Fruit fly (Drosophila melanogaster) whole organism, embryonic: ENCODE data around the gene Act87E.
A peak's percentile ranks its signal among the peaks of the same experiment; 100 is the strongest.

Experiments used
- Bgb ChIP-seq: fragments of 200-800 bp; sonication (Bioruptor generic); IDR thresholded peaks from 2 replicates; pipeline ENCODE4 v1.3.6; 2022; ENCODE audit warnings: missing biosample characterization, missing genetic modification characterization; ENCODE audit not compliant: partially characterized antibody
- C15 ChIP-seq: fragments of 200-800 bp; sonication (Bioruptor generic); IDR thresholded peaks from 3 replicates; pipeline ENCODE4 v1.3.6; 2022; ENCODE audit warnings: missing biosample characterization, missing genetic modification characterization
- CG10959 ChIP-seq: fragments of 200-800 bp; sonication (Bioruptor generic); IDR thresholded peaks from 2 replicates; pipeline ENCODE4 v1.3.6; 2022; ENCODE audit warnings: missing biosample characterization, missing genetic modification characterization
- CG11560 ChIP-seq: fragments of 200-800 bp; sonication (Bioruptor generic); IDR thresholded peaks from 3 replicates; pipeline ENCODE4 v1.3.6; 2022; ENCODE audit warnings: missing biosample characterization, missing genetic modification characterization
- CG14667 ChIP-seq: fragments of 200-800 bp; sonication (Bioruptor generic); IDR thresholded peaks from 2 replicates; pipeline ENCODE4 v1.3.6; 2022; ENCODE audit warnings: missing biosample characterization, missing genetic modification characterization
- CG15601 ChIP-seq: fragments of 200-800 bp; sonication (Bioruptor generic); optimal IDR thresholded peaks from 3 replicates; lab custom pipeline; 2019; ENCODE audit warnings: missing biosample characterization, mild to moderate bottlenecking, missing genetic modification characterization, moderate library complexity
- CG17328 ChIP-seq: fragments of 200-800 bp; sonication (Bioruptor generic); IDR thresholded peaks from 2 replicates; pipeline ENCODE4 v1.3.6; 2022; ENCODE audit warnings: missing biosample characterization, missing genetic modification characterization
- CG2120 ChIP-seq: fragments of 200-800 bp; sonication (Bioruptor generic); optimal IDR thresholded peaks from 3 replicates; lab custom pipeline; 2016; ENCODE audit warnings: missing biosample characterization, missing genetic modification characterization
- CG2199 ChIP-seq: fragments of 200-800 bp; sonication (Bioruptor generic); IDR thresholded peaks from 3 replicates; pipeline ENCODE4 v1.3.6; 2022; ENCODE audit warnings: missing biosample characterization, missing genetic modification characterization
- CG2875 ChIP-seq: fragments of 200-800 bp; sonication (Bioruptor generic); optimal IDR thresholded peaks from 2 replicates; lab custom pipeline; 2017; ENCODE audit warnings: missing biosample characterization, mild to moderate bottlenecking, missing genetic modification characterization, missing genetic modification reagents
- CG30431 ChIP-seq: fragments of 200-800 bp; sonication (Bioruptor generic); optimal IDR thresholded peaks from 2 replicates; lab custom pipeline; 2017; ENCODE audit warnings: missing biosample characterization, missing genetic modification characterization
- CG31388 ChIP-seq: fragments of 200-800 bp; sonication (Bioruptor generic); optimal IDR thresholded peaks from 2 replicates; lab custom pipeline; 2016; ENCODE audit warnings: missing biosample characterization, missing genetic modification characterization
- CG3995 ChIP-seq: fragments of 200-800 bp; sonication (Bioruptor generic); optimal IDR thresholded peaks from 3 replicates; lab custom pipeline; 2016; ENCODE audit warnings: missing biosample characterization, missing genetic modification characterization
- CG5180 ChIP-seq: fragments of 200-800 bp; sonication (Bioruptor generic); optimal IDR thresholded peaks from 3 replicates; lab custom pipeline; 2017; ENCODE audit warnings: missing biosample characterization, missing genetic modification characterization, mild to moderate bottlenecking, moderate library complexity, missing genetic modification reagents
- CG6683 ChIP-seq: fragments of 200-800 bp; sonication (Bioruptor generic); optimal IDR thresholded peaks from 2 replicates; lab custom pipeline; 2017; ENCODE audit warnings: missing biosample characterization, mild to moderate bottlenecking, missing genetic modification characterization, missing genetic modification reagents
- CG8388 ChIP-seq: fragments of 200-800 bp; sonication (Bioruptor generic); optimal IDR thresholded peaks from 2 replicates; lab custom pipeline; 2019; ENCODE audit warnings: missing biosample characterization, mild to moderate bottlenecking, missing genetic modification characterization, moderate library complexity
- CG8765 ChIP-seq: fragments of 200-800 bp; sonication (Bioruptor generic); IDR thresholded peaks from 2 replicates; pipeline ENCODE4 v1.3.6; 2022; ENCODE audit warnings: missing biosample characterization, missing genetic modification characterization
- CG8944 ChIP-seq: fragments of 200-800 bp; sonication (Bioruptor generic); optimal IDR thresholded peaks from 3 replicates; lab custom pipeline; 2016; ENCODE audit warnings: missing biosample characterization, missing genetic modification characterization
- CkIIα-i1 ChIP-seq: fragments of 200-800 bp; sonication (Bioruptor generic); IDR thresholded peaks from 2 replicates; pipeline ENCODE4 v1.3.6; 2022; ENCODE audit warnings: missing biosample characterization, missing genetic modification characterization
- CoRest ChIP-seq: fragments of 200-800 bp; sonication (Bioruptor generic); optimal IDR thresholded peaks from 3 replicates; lab custom pipeline; 2018; ENCODE audit warnings: missing biosample characterization, mild to moderate bottlenecking, missing genetic modification characterization, moderate library complexity
- Dbx ChIP-seq: fragments of 200-800 bp; sonication (Bioruptor generic); IDR thresholded peaks from 3 replicates; pipeline ENCODE4 v1.3.6; 2022; ENCODE audit warnings: missing biosample characterization, missing genetic modification characterization
- Doc3 ChIP-seq: fragments of 200-800 bp; sonication (Bioruptor generic); IDR thresholded peaks from 3 replicates; pipeline ENCODE4 v1.3.6; 2022; ENCODE audit warnings: missing biosample characterization, missing genetic modification characterization; ENCODE audit not compliant: partially characterized antibody
- Elba2 ChIP-seq: fragments of 200-800 bp; sonication (Bioruptor generic); optimal IDR thresholded peaks from 3 replicates; lab custom pipeline; 2016; ENCODE audit warnings: missing biosample characterization, missing genetic modification characterization
- Gug ChIP-seq: fragments of 200-800 bp; sonication (Bioruptor generic); IDR thresholded peaks from 4 replicates; pipeline ENCODE4 v1.3.6; 2022; ENCODE audit warnings: missing biosample characterization, missing genetic modification characterization
- Kr ChIP-seq: fragments of 200-800 bp; sonication (Bioruptor generic); optimal IDR thresholded peaks from 2 replicates; lab custom pipeline; 2017; ENCODE audit warnings: missing biosample characterization, mild to moderate bottlenecking, missing genetic modification characterization
- Lim3 ChIP-seq: fragments of 200-800 bp; sonication (Bioruptor generic); IDR thresholded peaks from 2 replicates; pipeline ENCODE4 v1.3.6; 2022; ENCODE audit warnings: missing biosample characterization, missing genetic modification characterization
- MTF-1 ChIP-seq: fragments of 200-800 bp; sonication (Bioruptor generic); optimal IDR thresholded peaks from 2 replicates; lab custom pipeline; 2018; ENCODE audit warnings: missing biosample characterization, mild to moderate bottlenecking, missing genetic modification characterization, borderline replicate concordance
- Rfx ChIP-seq: fragments of 200-800 bp; sonication (Bioruptor generic); IDR thresholded peaks from 2 replicates; pipeline ENCODE4 v1.3.6; 2022; ENCODE audit warnings: missing biosample characterization, missing genetic modification characterization
- Xrp1 ChIP-seq: fragments of 200-800 bp; sonication (Bioruptor generic); IDR thresholded peaks from 2 replicates; pipeline ENCODE4 v1.3.6; 2022; ENCODE audit warnings: missing biosample characterization, missing genetic modification characterization
- ac ChIP-seq: fragments of 200-800 bp; sonication (Bioruptor generic); optimal IDR thresholded peaks from 3 replicates; lab custom pipeline; 2017; ENCODE audit warnings: missing biosample characterization, mild to moderate bottlenecking, missing genetic modification characterization
- az2 ChIP-seq: fragments of 200-800 bp; sonication (Bioruptor generic); optimal IDR thresholded peaks from 3 replicates; lab custom pipeline; 2016; ENCODE audit warnings: missing biosample characterization, missing genetic modification characterization
- bbx ChIP-seq: fragments of 200-800 bp; sonication (Bioruptor generic); IDR thresholded peaks from 2 replicates; pipeline ENCODE4 v1.3.6; 2022; ENCODE audit warnings: missing biosample characterization, missing genetic modification characterization; ENCODE audit not compliant: partially characterized antibody
- bigmax ChIP-seq: fragments of 200-800 bp; sonication (Bioruptor generic); optimal IDR thresholded peaks from 2 replicates; lab custom pipeline; 2018; ENCODE audit warnings: missing biosample characterization, mild to moderate bottlenecking, missing genetic modification characterization
- bsh ChIP-seq, 2 experiments: fragments of 200-800 bp; sonication (Bioruptor generic); optimal IDR thresholded peaks; 2 replicates each; lab custom pipeline; 2017 to 2018; ENCODE audit warnings: mild to moderate bottlenecking in 2 of 2, missing biosample characterization in 2 of 2, missing genetic modification characterization in 2 of 2, moderate library complexity in 1 of 2
- btn ChIP-seq: fragments of 200-800 bp; sonication (Bioruptor generic); optimal IDR thresholded peaks from 2 replicates; lab custom pipeline; 2016; ENCODE audit warnings: missing biosample characterization, missing genetic modification characterization
- dpn ChIP-seq, 2 experiments: fragments of 200-800 bp; sonication (Bioruptor generic); optimal IDR thresholded peaks; 3 replicates each; lab custom pipeline; 2016; ENCODE audit warnings: missing biosample characterization in 2 of 2, missing genetic modification characterization in 2 of 2
- exex ChIP-seq: fragments of 200-800 bp; sonication (Bioruptor generic); optimal IDR thresholded peaks from 4 replicates; lab custom pipeline; 2018; ENCODE audit warnings: missing biosample characterization, mild to moderate bottlenecking, missing genetic modification characterization, moderate library complexity
- fd3F ChIP-seq: fragments of 200-800 bp; sonication (Bioruptor generic); optimal IDR thresholded peaks from 2 replicates; lab custom pipeline; 2018; ENCODE audit warnings: missing biosample characterization, mild to moderate bottlenecking, missing genetic modification characterization, moderate library complexity
- gcm ChIP-seq: fragments of 200-800 bp; sonication (Bioruptor generic); optimal IDR thresholded peaks from 2 replicates; lab custom pipeline; 2019; ENCODE audit warnings: missing biosample characterization, mild to moderate bottlenecking, missing genetic modification characterization, moderate library complexity
- grn ChIP-seq: fragments of 200-800 bp; sonication (Bioruptor generic); optimal IDR thresholded peaks from 3 replicates; lab custom pipeline; 2017; ENCODE audit warnings: missing biosample characterization, missing genetic modification characterization
- gro ChIP-seq: fragments of 200-800 bp; sonication (Bioruptor generic); optimal IDR thresholded peaks from 2 replicates; lab custom pipeline; 2016; ENCODE audit warnings: missing biosample characterization, missing genetic modification characterization
- insv ChIP-seq, 2 experiments: fragments of 200-800 bp; sonication (Bioruptor generic); optimal IDR thresholded peaks; 3 replicates each; lab custom pipeline; 2016 to 2018; ENCODE audit warnings: missing biosample characterization in 2 of 2, missing genetic modification characterization in 2 of 2
- jumu ChIP-seq: fragments of 200-800 bp; sonication (Bioruptor generic); optimal IDR thresholded peaks from 3 replicates; lab custom pipeline; 2016; ENCODE audit warnings: missing biosample characterization, missing genetic modification characterization
- kah ChIP-seq: fragments of 200-800 bp; sonication (Bioruptor generic); optimal IDR thresholded peaks from 2 replicates; lab custom pipeline; 2018; ENCODE audit warnings: missing biosample characterization, mild to moderate bottlenecking, missing genetic modification characterization
- lmd ChIP-seq: fragments of 200-800 bp; sonication (Bioruptor generic); IDR thresholded peaks from 2 replicates; pipeline ENCODE4 v1.3.6; 2022; ENCODE audit warnings: missing biosample characterization, missing genetic modification characterization
- sd ChIP-seq: fragments of 200-800 bp; sonication (Bioruptor generic); optimal IDR thresholded peaks from 3 replicates; lab custom pipeline; 2018; ENCODE audit warnings: missing biosample characterization, mild to moderate bottlenecking, missing genetic modification characterization, moderate library complexity
- tin ChIP-seq: fragments of 200-800 bp; sonication (Bioruptor generic); optimal IDR thresholded peaks from 3 replicates; lab custom pipeline; 2016; ENCODE audit warnings: missing biosample characterization, missing genetic modification characterization
- zf30C ChIP-seq: fragments of 200-800 bp; sonication (Bioruptor generic); optimal IDR thresholded peaks from 3 replicates; lab custom pipeline; 2018; ENCODE audit warnings: missing biosample characterization, mild to moderate bottlenecking, missing genetic modification characterization

Gene Act87E

dm6 chr3R:13422178-13422577 lies 3.6 kb upstream of the Act87E start:
- TF ChIP-seq CG14667 (no peak), MTF-1 (GFP tag; lab: Kevin White, UChicago) (no peak), bsh (GFP tag; optimal IDR thresholded peaks at IDR 0.05; lab: Kevin White, UChicago) (no peak), Lim3 (GFP tag; lab: Robert Waterston, UW) (no peak), Elba2 (GFP tag; lab: Kevin White, UChicago) (peak; percentile 44), CG3995 (GFP tag; lab: Kevin White, UChicago) (no peak), insv (GFP tag; optimal IDR thresholded peaks at IDR 0.05; lab: Kevin White, UChicago) (peak in 1 of 2 experiments; percentile 92), Kr (GFP tag; lab: Kevin White, UChicago) (no peak)

dm6 chr3R:13428341-13429040 lies 2.7 kb downstream of the Act87E start:
- TF ChIP-seq CG15601 (tag; lab: Kevin White, UChicago) (peak; percentile 57), Dbx (peak; percentile 43; the same call in 1 of the 3 replicates), jumu (GFP tag; lab: Kevin White, UChicago) (peak; percentile 45), fd3F (GFP tag; lab: Kevin White, UChicago) (peak; percentile 37), Xrp1 (GFP tag; lab: Robert Waterston, UW) (peak; percentile 83), CG10959 (GFP tag; lab: Robert Waterston, UW) (peak; percentile 69; the same call in 1 of the 2 replicates), CkIIα-i1 (GFP tag; lab: Robert Waterston, UW) (no peak), Rfx (GFP tag; lab: Robert Waterston, UW) (peak; percentile 55), CG31388 (GFP tag; lab: Kevin White, UChicago) (no peak), Doc3 (no peak), CG11560 (no peak), CG30431 (peak; percentile 30), CG8388 (GFP tag; lab: Kevin White, UChicago) (peak; percentile 72), btn (GFP tag; lab: Kevin White, UChicago) (peak; percentile 11), C15 (GFP tag; lab: Robert Waterston, UW) (no peak), exex (tag; lab: Kevin White, UChicago) (no peak), Bgb (no peak), CG8765 (GFP tag; lab: Robert Waterston, UW) (no peak), CG5180 (no peak), sd (tag; lab: Kevin White, UChicago) (peak; percentile 47), gro (no peak), CG2875 (GFP tag; lab: Kevin White, UChicago) (peak; percentile 36), CG8944 (GFP tag; lab: Kevin White, UChicago) (peak; percentile 40), gcm (GFP tag; lab: Kevin White, UChicago) (peak; percentile 53), bigmax (GFP tag; lab: Kevin White, UChicago) (no peak), bbx (GFP tag; lab: Robert Waterston, UW) (no peak), CG2120 (GFP tag; lab: Kevin White, UChicago) (peak; percentile 51), az2 (GFP tag; lab: Kevin White, UChicago) (peak; percentile 69), CG6683 (GFP tag; lab: Kevin White, UChicago) (peak; percentile 15), CG17328 (GFP tag; lab: Robert Waterston, UW) (peak; percentile 71), kah (GFP tag; lab: Kevin White, UChicago) (peak; percentile 47), lmd (GFP tag; lab: Robert Waterston, UW) (peak; percentile 51), CoRest (tag; lab: Kevin White, UChicago) (peak; percentile 66), grn (GFP tag; lab: Kevin White, UChicago) (no peak), CG2199 (GFP tag; lab: Robert Waterston, UW) (0 out of 3 replicates have a peak, but pooled peaks have one; percentile 31), tin (GFP tag; lab: Kevin White, UChicago) (peak; percentile 77), zf30C (GFP tag; lab: Kevin White, UChicago) (no peak), Gug (GFP tag; lab: Robert Waterston, UW) (peak; percentile 58; the same call in 2 of the 4 replicates), ac (GFP tag; lab: Kevin White, UChicago) (peak; percentile 47), dpn (GFP tag; optimal IDR thresholded peaks at IDR 0.05; lab: Kevin White, UChicago) (peak; percentile 55 to 73)
